Worm (Caenorhabditis elegans) whole organism, midembryonic: ENCODE data around the gene F40G9.12.
A peak's percentile ranks its signal among the peaks of the same experiment; 100 is the strongest.

Experiments
- T22C8.4 ChIP-seq: fragments of 200-800 bp; sonication (Bioruptor generic); IDR thresholded peaks from 2 replicates; pipeline ENCODE4 v1.3.6; 2022; ENCODE audit warnings: missing genetic modification characterization, missing compliant biosample characterization
- cog-1 ChIP-seq: sonication (generic microtip); optimal IDR thresholded peaks from 2 replicates; lab custom pipeline; 2016; ENCODE audit warnings: missing genetic modification characterization, missing compliant biosample characterization
- flt-1 ChIP-seq: fragments of 200-800 bp; sonication (Bioruptor generic); IDR thresholded peaks from 2 replicates; pipeline ENCODE4 v1.3.6; 2022; ENCODE audit warnings: missing genetic modification characterization, missing compliant biosample characterization
- klf-2 ChIP-seq: fragments of 200-800 bp; sonication (Bioruptor generic); conservative IDR thresholded peaks from 2 replicates; pipeline ENCODE4 v1.3.6; 2022; ENCODE audit warnings: missing genetic modification reagents, missing genetic modification characterization, missing compliant biosample characterization
- med-1 ChIP-seq: sonication (generic microtip); optimal IDR thresholded peaks from 2 replicates; lab custom pipeline; 2017; ENCODE audit warnings: missing genetic modification characterization, mild to moderate bottlenecking, missing compliant biosample characterization, antibody characterized with exemption, missing genetic modification reagents; ENCODE audit not compliant: insufficient read depth
- ref-1 ChIP-seq: fragments of 200-800 bp; sonication (Bioruptor generic); conservative IDR thresholded peaks from 2 replicates; pipeline ENCODE4 v1.3.6; 2022; ENCODE audit warnings: missing genetic modification reagents, missing genetic modification characterization, missing compliant biosample characterization
- tab-1 ChIP-seq: fragments of 200-800 bp; sonication (Bioruptor generic); IDR thresholded peaks from 2 replicates; pipeline ENCODE4 v1.3.6; 2022; ENCODE audit warnings: missing genetic modification characterization, missing compliant biosample characterization
- ztf-23 ChIP-seq: fragments of 200-800 bp; sonication (Bioruptor generic); IDR thresholded peaks from 2 replicates; pipeline ENCODE4 v1.3.6; 2022; ENCODE audit warnings: missing genetic modification reagents, missing genetic modification characterization, missing compliant biosample characterization
- ztf-29 ChIP-seq: fragments of 200-800 bp; sonication (Bioruptor generic); IDR thresholded peaks from 2 replicates; pipeline ENCODE4 v1.3.6; 2022; ENCODE audit warnings: missing genetic modification reagents, missing genetic modification characterization, missing compliant biosample characterization

Gene F40G9.12

ce11 chrIII:187829-188228 lies 16.2 kb downstream of the F40G9.12 start, which contains the start of gene mxl-2:
Gene mxl-2, minus strand, starts transcription at chrIII:188131.
- TF ChIP-seq cog-1 (tag; lab: Kevin White, UChicago): no peak
- TF ChIP-seq ztf-29: no peak
- no peak for TF ChIP-seq flt-1 (GFP tag; lab: Robert Waterston, UW)
- TF ChIP-seq ref-1 (GFP tag; lab: Robert Waterston, UW): no peak
- no peak for TF ChIP-seq T22C8.4
- no peak for TF ChIP-seq med-1 (GFP tag; lab: Kevin White, UChicago)

ce11 chrIII:188426-188888 lies 16.8 kb downstream of the F40G9.12 start, which contains the start of gene ubc-20:
Gene ubc-20, plus strand, starts transcription at chrIII:188838.
- TF ChIP-seq ref-1 (GFP tag; lab: Robert Waterston, UW): no peak

DNA sequence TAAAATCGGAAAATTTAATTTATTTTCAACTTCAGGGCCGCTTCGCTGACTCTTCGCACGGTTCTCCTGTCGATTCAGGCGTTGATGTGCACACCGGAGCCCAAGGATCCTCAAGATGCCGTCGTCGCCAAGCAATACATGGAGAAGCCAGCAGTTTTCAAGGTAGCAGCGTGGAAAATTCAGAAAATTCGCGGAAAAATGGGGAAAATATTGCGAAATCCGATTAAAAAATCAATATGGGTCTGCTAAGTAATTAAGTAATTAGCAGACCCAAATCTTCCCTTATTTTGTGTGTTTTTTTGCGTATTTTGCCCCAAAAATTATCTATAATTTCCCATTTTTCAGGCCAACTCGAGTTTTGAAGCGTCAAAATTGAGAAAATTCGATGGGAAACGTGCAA lies 17.6 kb downstream of the F40G9.12 start:
- TF ChIP-seq ztf-23 (no peak), ztf-29 (no peak), flt-1 (GFP tag; lab: Robert Waterston, UW) (no peak), klf-2 (no peak), cog-1 (tag; lab: Kevin White, UChicago) (no peak), med-1 (GFP tag; lab: Kevin White, UChicago) (no peak), ref-1 (GFP tag; lab: Robert Waterston, UW) (no peak), T22C8.4 (no peak), tab-1 (no peak)

DNA sequence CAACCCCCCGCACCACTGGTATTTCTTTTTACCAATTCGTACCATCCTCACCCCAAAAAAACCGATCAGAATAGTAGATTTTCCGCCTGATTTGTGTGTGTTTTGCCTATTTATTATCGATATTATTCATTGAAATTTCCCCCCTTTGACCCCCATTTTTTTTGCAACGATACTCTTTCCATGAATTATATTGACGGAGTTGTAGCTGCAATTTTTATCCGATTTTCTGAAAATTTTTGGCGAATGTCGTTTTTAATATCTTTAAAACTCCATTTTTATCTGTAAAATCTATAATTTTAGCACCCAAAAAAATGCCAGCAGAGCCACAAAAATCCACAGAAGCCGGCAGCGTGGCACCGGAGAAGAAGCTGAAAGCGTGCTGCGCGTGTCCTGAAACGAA lies 19.0 kb downstream of the F40G9.12 start, which contains the start of gene cox-17:
Gene cox-17, plus strand, starts transcription at position 301 of the 400 bp plus-strand sequence.
- no peak for TF ChIP-seq flt-1 (GFP tag; lab: Robert Waterston, UW)
- no peak for TF ChIP-seq ztf-23
- TF ChIP-seq tab-1: no peak
- TF ChIP-seq cog-1 (tag; lab: Kevin White, UChicago): no peak
- no peak for TF ChIP-seq med-1 (GFP tag; lab: Kevin White, UChicago)
- no peak for TF ChIP-seq klf-2
- TF ChIP-seq ztf-29: no peak
- TF ChIP-seq ref-1 (GFP tag; lab: Robert Waterston, UW): no peak
- TF ChIP-seq T22C8.4: no peak

- TF ChIP-seq tab-1 (no peak), flt-1 (GFP tag; lab: Robert Waterston, UW) (no peak), ztf-23 (no peak), ztf-29 (no peak), klf-2 (no peak)
Observed at ce11 chrIII:191803-192202, 20.2 kb downstream of the F40G9.12 start, which contains the start of gene sec-20. Gene sec-20, plus strand, starts transcription at chrIII:192103.

DNA sequence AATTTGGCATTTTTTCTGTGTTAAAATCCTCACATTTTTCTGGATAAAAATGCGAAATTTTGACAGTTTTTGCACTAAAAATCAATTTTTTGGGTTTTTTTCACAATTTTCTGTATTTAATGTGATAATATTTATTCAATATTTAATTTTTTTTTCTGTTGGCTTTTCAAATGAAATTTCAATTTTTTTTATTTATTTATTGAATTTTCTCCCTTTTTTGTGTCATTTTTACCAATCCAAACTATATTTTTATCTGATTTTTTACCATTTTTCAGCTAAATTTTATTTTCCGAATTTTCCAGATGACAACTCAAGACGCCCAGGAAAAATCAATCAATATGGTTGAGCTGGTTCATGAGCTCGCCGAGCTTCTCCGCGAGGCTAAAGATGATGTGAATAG lies 22.5 kb downstream of the F40G9.12 start, which contains the start of gene F40G9.17:
Gene F40G9.17, plus strand, starts transcription at position 301 of the 400 bp plus-strand sequence.
- TF ChIP-seq tab-1: no peak
- no peak for TF ChIP-seq med-1 (GFP tag; lab: Kevin White, UChicago)
- no peak for TF ChIP-seq ref-1 (GFP tag; lab: Robert Waterston, UW)
- TF ChIP-seq T22C8.4: no peak
- TF ChIP-seq cog-1 (tag; lab: Kevin White, UChicago): no peak
- no peak for TF ChIP-seq flt-1 (GFP tag; lab: Robert Waterston, UW)
- no peak for TF ChIP-seq ztf-23
- no peak for TF ChIP-seq klf-2
- TF ChIP-seq ztf-29: no peak

DNA sequence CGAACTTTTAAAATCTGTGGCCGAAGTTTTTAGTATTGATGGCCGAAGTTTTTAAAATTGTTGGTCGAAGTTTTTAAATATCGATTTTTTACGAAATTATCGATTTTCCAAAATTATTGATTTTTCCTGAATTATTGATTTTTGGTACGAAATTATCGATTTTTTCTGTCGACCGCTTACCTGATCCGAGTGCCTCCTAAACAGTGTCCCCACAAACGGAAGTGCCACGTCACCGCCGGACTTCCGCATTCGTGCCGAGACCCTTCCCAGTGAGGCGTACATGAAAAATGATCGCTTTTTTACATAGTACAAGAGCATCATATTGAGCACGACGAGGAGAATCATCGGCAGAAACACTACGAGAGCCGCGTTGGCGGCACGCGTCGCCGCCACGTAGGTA lies 32.3 kb downstream of the F40G9.12 start:
- TF ChIP-seq T22C8.4 (peak; percentile 95), ztf-29 (no peak)

ce11 chrIII:207023-207422 lies 35.4 kb downstream of the F40G9.12 start, which contains the start of gene W10C4.1:
Gene W10C4.1, minus strand, starts transcription at chrIII:207123.
- no peak for TF ChIP-seq flt-1 (GFP tag; lab: Robert Waterston, UW)
- no peak for TF ChIP-seq ref-1 (GFP tag; lab: Robert Waterston, UW)
- no peak for TF ChIP-seq med-1 (GFP tag; lab: Kevin White, UChicago)
- TF ChIP-seq ztf-23: no peak
- TF ChIP-seq cog-1 (tag; lab: Kevin White, UChicago): no peak
- TF ChIP-seq ztf-29: no peak
- TF ChIP-seq tab-1: no peak
- no peak for TF ChIP-seq T22C8.4
- TF ChIP-seq klf-2: no peak

DNA sequence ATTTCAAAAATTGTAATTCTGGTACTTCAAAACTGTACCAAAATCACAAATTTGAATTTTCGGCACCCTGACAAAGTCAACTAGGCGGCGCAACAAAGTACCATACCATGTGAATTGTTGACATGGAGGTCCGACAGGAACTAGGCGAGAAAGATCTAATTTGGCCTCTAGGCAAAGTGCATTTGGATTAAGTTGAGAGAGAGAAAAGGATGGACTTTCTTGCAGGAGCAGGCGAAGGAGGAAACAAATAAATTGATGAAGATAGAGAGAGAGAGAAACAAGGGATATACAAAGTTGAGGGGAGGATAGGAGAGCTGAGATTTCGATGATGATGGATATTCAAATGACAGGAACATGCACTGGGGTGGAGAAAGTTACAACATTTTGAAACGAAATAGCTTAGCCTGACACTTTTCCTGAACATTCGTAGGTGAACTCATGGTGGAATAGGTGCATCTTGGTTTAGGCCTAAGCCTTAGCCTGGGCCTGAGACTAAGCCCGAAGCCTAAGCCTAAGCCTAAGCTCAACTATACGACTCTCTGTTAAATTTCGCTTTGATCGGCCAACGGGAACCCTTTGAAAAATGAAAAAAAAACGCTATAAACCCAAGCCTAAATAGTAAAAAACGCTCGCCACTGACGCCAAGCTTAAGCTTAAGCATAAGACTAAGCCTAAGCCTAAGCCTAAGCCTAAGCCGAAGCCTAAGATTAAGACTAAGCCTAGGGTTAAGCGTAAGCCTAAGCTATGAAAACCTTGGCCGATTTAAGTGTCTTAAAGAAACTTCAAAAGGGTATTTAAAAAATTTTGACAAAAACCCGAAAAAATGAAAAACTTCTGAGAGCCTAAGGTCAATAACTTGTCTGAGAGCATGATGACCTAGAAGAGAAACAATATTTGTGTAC lies 37.4 kb downstream of the F40G9.12 start:
- no peak for TF ChIP-seq med-1 (GFP tag; lab: Kevin White, UChicago)
- no peak for TF ChIP-seq ztf-23
- no peak for TF ChIP-seq cog-1 (tag; lab: Kevin White, UChicago)
- no peak for TF ChIP-seq flt-1 (GFP tag; lab: Robert Waterston, UW)
- no peak for TF ChIP-seq ztf-29
- no peak for TF ChIP-seq ref-1 (GFP tag; lab: Robert Waterston, UW)
- TF ChIP-seq T22C8.4: no peak

- TF ChIP-seq cog-1 (tag; lab: Kevin White, UChicago) (no peak), med-1 (GFP tag; lab: Kevin White, UChicago) (no peak), ztf-23 (no peak), ref-1 (GFP tag; lab: Robert Waterston, UW) (no peak), tab-1 (no peak), flt-1 (GFP tag; lab: Robert Waterston, UW) (no peak), klf-2 (no peak), ztf-29 (no peak), T22C8.4 (no peak)
Observed at ce11 chrIII:209695-210091, 38.0 kb downstream of the F40G9.12 start, which contains the start of gene klp-20. Gene klp-20, plus strand, starts transcription at chrIII:209992.
